Fruit fly (Drosophila melanogaster) whole organism: Measurements from ENCODE around the gene dimm.

Experiments
- CG8478 ChIP-seq: fragments of >200 bp; optimal IDR thresholded peaks from 2 replicates; lab custom pipeline; 2018; ENCODE audit warnings: inconsistent platforms
- EcR ChIP-seq, 2 experiments: fragments of >200 bp; optimal IDR thresholded peaks; 2 replicates each; lab custom pipeline; 2017; ENCODE audit warnings: missing biosample characterization in 2 of 2, missing genetic modification characterization in 2 of 2, missing genetic modification reagents in 2 of 2
- pan ChIP-seq: fragments of >200 bp; optimal IDR thresholded peaks from 2 replicates; lab custom pipeline; 2017
- psq ChIP-seq: fragments of >200 bp; optimal IDR thresholded peaks from 2 replicates; lab custom pipeline; 2017
- usp ChIP-seq: fragments of >200 bp; optimal IDR thresholded peaks from 2 replicates; lab custom pipeline; 2017; ENCODE audit warnings: missing biosample characterization, missing genetic modification characterization, mixed read lengths

- TF ChIP-seq psq (lab: Kevin White, UChicago) (no peak), CG8478 (lab: Kevin White, UChicago) (no peak), pan (lab: Kevin White, UChicago) (no peak), usp (no peak), EcR (GFP tag; optimal IDR thresholded peaks at IDR 0.05; lab: Kevin White, UChicago) (no peak)
These were observed 27.7 kb upstream of the dimm start for dm6 chr2L:21303655-21304532.
